Fruit fly (Drosophila melanogaster) whole organism, pupa: Measurements from ENCODE around the gene CG31612.
A peak's percentile ranks its signal among the peaks of the same experiment; 100 is the strongest.

Experiments used
- CG10348 ChIP-seq: fragments of 200-800 bp; sonication (Bioruptor generic); IDR thresholded peaks from 2 replicates; pipeline ENCODE4 v1.3.6; 2022; ENCODE audit warnings: missing biosample characterization, missing genetic modification characterization
- CG12605 ChIP-seq: fragments of 200-800 bp; sonication (Bioruptor generic); IDR thresholded peaks from 2 replicates; pipeline ENCODE4 v1.3.6; 2022; ENCODE audit warnings: missing biosample characterization, missing genetic modification characterization
- CG13204 ChIP-seq: fragments of 200-800 bp; sonication (Bioruptor generic); optimal IDR thresholded peaks from 2 replicates; lab custom pipeline; 2018; ENCODE audit warnings: missing biosample characterization, mild to moderate bottlenecking, missing genetic modification characterization, moderate library complexity
- CG14655 ChIP-seq: fragments of 200-800 bp; sonication (Bioruptor generic); optimal IDR thresholded peaks from 3 replicates; lab custom pipeline; 2017; ENCODE audit warnings: mild to moderate bottlenecking, missing biosample characterization, missing genetic modification reagents, missing genetic modification characterization
- CG15710 ChIP-seq: fragments of 200-800 bp; sonication (Bioruptor generic); optimal IDR thresholded peaks from 2 replicates; lab custom pipeline; 2018; ENCODE audit warnings: missing biosample characterization, mild to moderate bottlenecking, missing genetic modification characterization, moderate library complexity
- CG17806 ChIP-seq: fragments of 200-800 bp; sonication (Bioruptor generic); optimal IDR thresholded peaks from 2 replicates; lab custom pipeline; 2018; ENCODE audit warnings: missing biosample characterization, mild to moderate bottlenecking, missing genetic modification characterization, moderate library complexity
- CG32121 ChIP-seq: fragments of 200-800 bp; sonication (Bioruptor generic); IDR thresholded peaks from 2 replicates; pipeline ENCODE4 v1.3.6; 2022; ENCODE audit warnings: missing biosample characterization, missing genetic modification characterization
- CG34367 ChIP-seq: fragments of 200-800 bp; sonication (Bioruptor generic); optimal IDR thresholded peaks from 2 replicates; lab custom pipeline; 2018; ENCODE audit warnings: missing biosample characterization, mild to moderate bottlenecking, missing genetic modification characterization
- CG4496 ChIP-seq: fragments of 200-800 bp; sonication (Bioruptor generic); IDR thresholded peaks from 3 replicates; pipeline ENCODE4 v1.3.6; 2022; ENCODE audit warnings: missing biosample characterization, missing genetic modification characterization
- CG8159 ChIP-seq: fragments of 200-800 bp; sonication (Bioruptor generic); optimal IDR thresholded peaks from 3 replicates; lab custom pipeline; 2018; ENCODE audit warnings: missing biosample characterization, mild to moderate bottlenecking, missing genetic modification characterization, moderate library complexity
- CG8301 ChIP-seq: fragments of 200-800 bp; sonication (Bioruptor generic); optimal IDR thresholded peaks from 2 replicates; lab custom pipeline; 2018; ENCODE audit warnings: missing biosample characterization, mild to moderate bottlenecking, missing genetic modification characterization
- CG9948 ChIP-seq: fragments of 200-800 bp; sonication (Bioruptor generic); optimal IDR thresholded peaks from 2 replicates; lab custom pipeline; 2018; ENCODE audit warnings: missing biosample characterization, mild to moderate bottlenecking, missing genetic modification characterization, moderate library complexity
- D1 ChIP-seq: fragments of 200-800 bp; sonication (Bioruptor generic); optimal IDR thresholded peaks from 2 replicates; lab custom pipeline; 2018; ENCODE audit warnings: missing biosample characterization, mild to moderate bottlenecking, missing genetic modification characterization, moderate library complexity
- EcR ChIP-seq: fragments of 200-800 bp; sonication (Bioruptor generic); optimal IDR thresholded peaks from 3 replicates; lab custom pipeline; 2019; ENCODE audit warnings: missing biosample characterization, missing genetic modification characterization, mild to moderate bottlenecking, moderate library complexity, missing genetic modification reagents
- Ets98B ChIP-seq: fragments of 200-800 bp; sonication (Bioruptor generic); IDR thresholded peaks from 2 replicates; pipeline ENCODE4 v1.3.6; 2022; ENCODE audit warnings: missing biosample characterization, missing genetic modification characterization
- Pif1A ChIP-seq: fragments of 200-800 bp; sonication (Bioruptor generic); optimal IDR thresholded peaks from 3 replicates; lab custom pipeline; 2016; ENCODE audit warnings: missing biosample characterization, missing genetic modification characterization
- Pif1B ChIP-seq: fragments of 200-800 bp; sonication (Bioruptor generic); optimal IDR thresholded peaks from 3 replicates; lab custom pipeline; 2016; ENCODE audit warnings: missing biosample characterization, missing genetic modification characterization
- Snoo ChIP-seq: fragments of 200-800 bp; sonication (Bioruptor generic); optimal IDR thresholded peaks from 3 replicates; lab custom pipeline; 2017; ENCODE audit warnings: missing biosample characterization, mild to moderate bottlenecking, missing genetic modification characterization, inconsistent platforms
- fd96Ca ChIP-seq: fragments of 200-800 bp; sonication (Bioruptor generic); IDR thresholded peaks from 3 replicates; pipeline ENCODE4 v1.3.6; 2022; ENCODE audit warnings: missing biosample characterization, missing genetic modification characterization
- gl ChIP-seq: fragments of 200-800 bp; sonication (Bioruptor generic); optimal IDR thresholded peaks from 2 replicates; lab custom pipeline; 2018; ENCODE audit warnings: missing biosample characterization, mild to moderate bottlenecking, missing genetic modification characterization
- rn ChIP-seq: fragments of 200-800 bp; sonication (Bioruptor generic); IDR thresholded peaks from 2 replicates; pipeline ENCODE4 v1.3.6; 2022; ENCODE audit warnings: missing biosample characterization, missing genetic modification characterization

Gene CG31612

dm6 chr2L:21827900-21828790, 32.9 kb upstream of the CG31612 start, which contains the start of gene tsh:
tsh (plus strand) TSS chr2L:21828593.
- TF ChIP-seq CG4496 (GFP tag; lab: Robert Waterston, UW), result peak; percentile 58; the same call in 1 of the 3 replicates
- peak; percentile 5; the same call in 1 of the 2 replicates for TF ChIP-seq CG32121 (GFP tag; lab: Robert Waterston, UW)
- TF ChIP-seq Snoo (tag; lab: Kevin White, UChicago), result no peak

dm6 chr2L:21819386-21819785, 24.1 kb upstream of the CG31612 start:
- TF ChIP-seq Ets98B (GFP tag; lab: Robert Waterston, UW), result no peak
- no peak for TF ChIP-seq CG32121 (GFP tag; lab: Robert Waterston, UW)
- no peak for TF ChIP-seq EcR (GFP tag; lab: Kevin White, UChicago)
- TF ChIP-seq Pif1A (GFP tag; lab: Kevin White, UChicago), result no peak
- no peak for TF ChIP-seq CG14655
- TF ChIP-seq CG9948 (tag; lab: Kevin White, UChicago), result no peak
- no peak for TF ChIP-seq D1 (tag; lab: Kevin White, UChicago)
- TF ChIP-seq fd96Ca (GFP tag; lab: Robert Waterston, UW), result no peak
- TF ChIP-seq Pif1B (GFP tag; lab: Kevin White, UChicago), result no peak
- no peak for TF ChIP-seq CG4496 (GFP tag; lab: Robert Waterston, UW)
- TF ChIP-seq CG15710 (tag; lab: Kevin White, UChicago), result no peak
- TF ChIP-seq CG10348 (GFP tag; lab: Robert Waterston, UW), result no peak

- TF ChIP-seq CG14655, result no peak
- TF ChIP-seq Ets98B (GFP tag; lab: Robert Waterston, UW), result no peak
- TF ChIP-seq CG4496 (GFP tag; lab: Robert Waterston, UW), result no peak
- no peak for TF ChIP-seq D1 (tag; lab: Kevin White, UChicago)
- TF ChIP-seq CG34367 (tag; lab: Kevin White, UChicago), result no peak
- no peak for TF ChIP-seq CG13204 (GFP tag; lab: Kevin White, UChicago)
- TF ChIP-seq CG12605 (GFP tag; lab: Robert Waterston, UW), result no peak
- no peak for TF ChIP-seq CG9948 (tag; lab: Kevin White, UChicago)
- no peak for TF ChIP-seq CG32121 (GFP tag; lab: Robert Waterston, UW)
- TF ChIP-seq Pif1B (GFP tag; lab: Kevin White, UChicago), result no peak
- TF ChIP-seq Snoo (tag; lab: Kevin White, UChicago), result no peak
- TF ChIP-seq Pif1A (GFP tag; lab: Kevin White, UChicago), result no peak
These were observed 14.9 kb upstream of the CG31612 start for dm6 chr2L:21810098-21810497.

- TF ChIP-seq CG17806 (no peak), CG15710 (tag; lab: Kevin White, UChicago) (no peak), EcR (GFP tag; lab: Kevin White, UChicago) (no peak)
These were observed 11.6 kb upstream of the CG31612 start for dm6 chr2L:21806875-21807274.

- no peak for TF ChIP-seq CG9948 (tag; lab: Kevin White, UChicago)
- TF ChIP-seq CG15710 (tag; lab: Kevin White, UChicago), result no peak
- no peak for TF ChIP-seq D1 (tag; lab: Kevin White, UChicago)
- no peak for TF ChIP-seq Snoo (tag; lab: Kevin White, UChicago)
- TF ChIP-seq CG34367 (tag; lab: Kevin White, UChicago), result no peak
- no peak for TF ChIP-seq CG13204 (GFP tag; lab: Kevin White, UChicago)
- no peak for TF ChIP-seq CG8301 (tag; lab: Kevin White, UChicago)
- no peak for TF ChIP-seq Pif1B (GFP tag; lab: Kevin White, UChicago)
- no peak for TF ChIP-seq CG32121 (GFP tag; lab: Robert Waterston, UW)
- TF ChIP-seq CG12605 (GFP tag; lab: Robert Waterston, UW), result no peak
- TF ChIP-seq fd96Ca (GFP tag; lab: Robert Waterston, UW), result no peak
- no peak for TF ChIP-seq gl
- TF ChIP-seq CG8159 (tag; lab: Kevin White, UChicago), result no peak
- no peak for TF ChIP-seq Pif1A (GFP tag; lab: Kevin White, UChicago)
- TF ChIP-seq CG17806, result no peak
- no peak for TF ChIP-seq rn (GFP tag; lab: Robert Waterston, UW)
- no peak for TF ChIP-seq EcR (GFP tag; lab: Kevin White, UChicago)
- no peak for TF ChIP-seq CG10348 (GFP tag; lab: Robert Waterston, UW)
- TF ChIP-seq Ets98B (GFP tag; lab: Robert Waterston, UW), result no peak
- no peak for TF ChIP-seq CG4496 (GFP tag; lab: Robert Waterston, UW)
These were observed 11.1 kb upstream of the CG31612 start for dm6 chr2L:21806359-21806758.

dm6 chr2L:21804105-21804504, 8.9 kb upstream of the CG31612 start:
- TF ChIP-seq CG8301 (tag; lab: Kevin White, UChicago), result no peak
- TF ChIP-seq EcR (GFP tag; lab: Kevin White, UChicago), result peak; percentile 1
